Worm (Caenorhabditis elegans): ENCODE data around the gene nmr-1.

nmr-1 gene

DNA sequence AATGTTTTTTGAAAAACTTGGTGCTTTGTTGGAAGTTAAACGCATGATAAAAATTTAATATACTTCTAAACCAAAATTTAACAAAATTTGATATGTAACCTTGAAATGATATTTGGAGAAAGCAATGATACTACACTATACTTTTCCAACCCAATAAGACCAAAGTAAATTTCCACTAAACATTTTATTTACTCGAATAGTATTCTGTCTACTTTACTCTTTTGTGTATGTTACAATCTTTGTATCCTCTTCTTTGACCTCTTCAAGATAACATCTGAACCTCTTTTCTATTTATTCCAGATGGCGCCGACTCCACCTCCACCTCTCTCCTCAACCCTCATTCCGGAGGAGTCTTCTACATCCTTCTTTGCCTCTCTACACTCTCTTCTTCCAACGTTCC is 7.1 kb upstream of the nmr-1 start, which contains the start of gene dhs-5:
TSS of gene dhs-5 (plus strand) at position 301 of the 400 bp plus-strand sequence.
- no peak for TF ChIP-seq ztf-6 (GFP tag; IDR thresholded peaks at IDR 0.05)
- no peak for TF ChIP-seq sea-2 (GFP tag; IDR thresholded peaks at IDR 0.05)
- TF ChIP-seq nhr-90 (tag; optimal IDR thresholded peaks at IDR 0.05): no peak
- no peak for TF ChIP-seq somi-1 (GFP tag; optimal IDR thresholded peaks at IDR 0.05)
- no peak for TF ChIP-seq Y79H2A.3 (GFP tag; conservative IDR thresholded peaks at IDR 0.05)
- no peak for TF ChIP-seq Y67H2A.10 (GFP tag; conservative IDR thresholded peaks at IDR 0.05)
- TF ChIP-seq lin-54 (GFP tag; optimal IDR thresholded peaks at IDR 0.05): no peak

DNA sequence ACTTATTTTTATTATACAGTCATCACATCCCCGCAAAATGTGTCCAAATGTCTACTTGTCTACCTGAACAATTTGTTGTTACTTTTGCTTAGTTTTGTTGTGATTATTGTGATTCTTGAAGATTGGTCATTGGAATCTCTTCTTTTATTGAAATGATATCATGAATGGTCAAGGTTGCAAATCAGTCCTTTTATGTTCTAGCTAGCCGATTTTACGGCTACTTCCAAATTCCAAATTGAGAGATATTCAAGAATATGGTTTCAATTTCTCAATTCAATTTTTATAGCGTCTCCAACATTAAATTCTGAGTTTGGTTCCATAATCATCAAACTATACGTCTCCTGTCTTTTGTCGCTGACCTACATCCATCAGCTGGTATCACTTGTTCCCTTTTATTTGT is 4.9 kb upstream of the nmr-1 start:
- no peak for TF ChIP-seq T07F8.4 (tag; optimal IDR thresholded peaks at IDR 0.05)
- TF ChIP-seq Y53F4B.3 (GFP tag; IDR thresholded peaks at IDR 0.05): no peak
- TF ChIP-seq mel-28 (tag; optimal IDR thresholded peaks at IDR 0.05; ENCODE audit: borderline replicate concordance): no peak
- TF ChIP-seq lsy-27 (tag; optimal IDR thresholded peaks at IDR 0.05; ENCODE audit: borderline replicate concordance, insufficient read depth): no peak
- TF ChIP-seq snpc-1.1 (tag; optimal IDR thresholded peaks at IDR 0.05; ENCODE audit: insufficient read depth): no peak
- no peak for TF ChIP-seq ztf-28 (GFP tag; IDR thresholded peaks at IDR 0.05)
- no peak for TF ChIP-seq lin-40 (tag; optimal IDR thresholded peaks at IDR 0.05)
- TF ChIP-seq egl-18 (GFP tag; IDR thresholded peaks at IDR 0.05): no peak
- TF ChIP-seq hmg-1.2 (GFP tag; IDR thresholded peaks at IDR 0.05): no peak
- TF ChIP-seq Y95B8A.8 (GFP tag; IDR thresholded peaks at IDR 0.05): no peak
- TF ChIP-seq somi-1 (GFP tag; optimal IDR thresholded peaks at IDR 0.05): no peak
- TF ChIP-seq him-1 (tag; optimal IDR thresholded peaks at IDR 0.05): no peak
- TF ChIP-seq ZK185.1 (tag; optimal IDR thresholded peaks at IDR 0.05; ENCODE audit: poor library complexity, severe bottlenecking): no peak
- no peak for TF ChIP-seq lir-1 (GFP tag; conservative IDR thresholded peaks at IDR 0.05)
- TF ChIP-seq F37B4.10 (GFP tag; IDR thresholded peaks at IDR 0.05): no peak
- no peak for TF ChIP-seq nhr-90 (tag; optimal IDR thresholded peaks at IDR 0.05)
- TF ChIP-seq C06A6.2 (GFP tag; conservative IDR thresholded peaks at IDR 0.05): no peak
- no peak for TF ChIP-seq zim-3 (tag; optimal IDR thresholded peaks at IDR 0.05)

DNA sequence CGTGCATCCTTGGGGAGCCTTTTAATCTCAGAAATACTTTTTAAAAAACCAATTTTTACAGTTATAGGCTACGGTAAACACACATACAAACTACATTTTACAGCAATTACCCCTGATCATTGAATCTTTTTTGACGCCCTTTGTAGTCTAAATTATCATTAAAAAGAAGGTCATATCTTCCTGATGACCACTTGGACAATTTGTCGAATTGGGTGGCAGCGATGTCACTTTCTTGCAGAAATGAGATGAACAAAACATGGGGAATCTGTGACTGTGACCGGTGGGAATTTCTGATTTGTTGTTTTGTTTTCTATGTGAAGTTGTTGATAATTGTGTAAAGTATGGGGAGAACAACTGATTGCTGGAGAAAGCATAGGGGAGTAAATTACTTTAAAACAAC is 3.2 kb upstream of the nmr-1 start:
- TF ChIP-seq ekl-4 (GFP tag; IDR thresholded peaks at IDR 0.05): no peak
- no peak for TF ChIP-seq madf-3 (GFP tag; IDR thresholded peaks at IDR 0.05)
- no peak for TF ChIP-seq ccch-3 (GFP tag; optimal IDR thresholded peaks at IDR 0.05)
- TF ChIP-seq egl-44 (GFP tag; IDR thresholded peaks at IDR 0.05): no peak
- TF ChIP-seq dpff-1 (tag; optimal IDR thresholded peaks at IDR 0.05): no peak
- TF ChIP-seq hmg-20 (GFP tag; IDR thresholded peaks at IDR 0.05): no peak
- TF ChIP-seq Y53G8AR.9 (GFP tag; conservative IDR thresholded peaks at IDR 0.05): no peak
- TF ChIP-seq nhr-120 (GFP tag; IDR thresholded peaks at IDR 0.05): no peak
- no peak for TF ChIP-seq B0019.2 (GFP tag; conservative IDR thresholded peaks at IDR 0.05)
- no peak for TF ChIP-seq sea-2 (GFP tag; IDR thresholded peaks at IDR 0.05)

- no peak for TF ChIP-seq B0019.2 (GFP tag; conservative IDR thresholded peaks at IDR 0.05)
- no peak for TF ChIP-seq T26A5.8 (tag; optimal IDR thresholded peaks at IDR 0.05)
- no peak for TF ChIP-seq F57A8.1 (GFP tag; optimal IDR thresholded peaks at IDR 0.05)
- TF ChIP-seq unc-62 (GFP tag; optimal IDR thresholded peaks at IDR 0.05): no peak
- TF ChIP-seq ztf-25 (GFP tag; IDR thresholded peaks at IDR 0.05): no peak
- TF ChIP-seq K11D2.4 (GFP tag; IDR thresholded peaks at IDR 0.05): no peak
- TF ChIP-seq ceh-27 (GFP tag; optimal IDR thresholded peaks at IDR 0.05): no peak
- no peak for TF ChIP-seq lsl-1 (GFP tag; optimal IDR thresholded peaks at IDR 0.05)
- TF ChIP-seq somi-1 (GFP tag; optimal IDR thresholded peaks at IDR 0.05): no peak
- TF ChIP-seq tbx-9 (tag; optimal IDR thresholded peaks at IDR 0.05; ENCODE audit: borderline replicate concordance): no peak
Observed at ce11 chrII:5449219-5449618, 2.8 kb upstream of the nmr-1 start.

Measured in whole organism, young adult.